Worm (Caenorhabditis elegans) whole organism, mixed stage, embryonic: ENCODE results near the gene C14C6.13.

Source experiments
- elt-3 ChIP-seq: fragments of 150-350 bp; optimal IDR thresholded peaks from 2 replicates; lab custom pipeline; 2014; ENCODE audit warnings: missing biosample characterization, missing genetic modification characterization
- nhr-28 ChIP-seq: fragments of 150-350 bp; optimal IDR thresholded peaks from 2 replicates; lab custom pipeline; 2014; ENCODE audit warnings: missing biosample characterization, missing genetic modification characterization
- snpc-4 ChIP-seq: fragments of 150-350 bp; optimal IDR thresholded peaks from 2 replicates; lab custom pipeline; 2014; ENCODE audit warnings: missing biosample characterization, missing genetic modification characterization
- unc-120 ChIP-seq: sonication (generic microtip); optimal IDR thresholded peaks from 2 replicates; lab custom pipeline; 2017; ENCODE audit warnings: missing genetic modification characterization, missing compliant biosample characterization; ENCODE audit not compliant: poor library complexity, severe bottlenecking
- zip-8 ChIP-seq: fragments of 150-350 bp; optimal IDR thresholded peaks from 2 replicates; lab custom pipeline; 2014; ENCODE audit warnings: missing biosample characterization, missing genetic modification characterization
- ztf-11 ChIP-seq: fragments of 150-350 bp; optimal IDR thresholded peaks from 2 replicates; lab custom pipeline; 2014; ENCODE audit warnings: missing biosample characterization, missing genetic modification characterization

DNA sequence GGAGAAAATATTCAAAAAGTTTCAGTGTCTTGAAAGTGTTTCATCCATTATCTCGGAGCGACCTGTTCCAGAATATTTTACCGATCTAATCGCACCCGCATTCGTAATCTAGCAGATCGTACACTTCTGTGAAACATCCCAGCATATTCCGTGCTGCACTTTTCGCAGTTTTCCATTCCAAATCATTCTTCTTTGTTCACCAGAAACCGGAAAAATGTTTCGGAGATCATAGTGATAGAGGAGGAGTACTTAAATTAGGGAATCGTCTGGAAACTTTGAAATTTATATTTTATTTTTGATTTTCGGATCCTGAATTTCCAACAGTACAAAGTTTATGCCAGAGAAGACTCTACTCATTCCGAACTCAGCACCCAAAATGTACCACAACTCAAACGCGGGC lies 10.9 kb upstream of the C14C6.13 start, which contains the start of gene K06H6.2:
- TF ChIP-seq zip-8 (no peak), ztf-11 (no peak), elt-3 (tag; lab: Kevin White, UChicago) (no peak), snpc-4 (tag; lab: Kevin White, UChicago) (no peak), unc-120 (no peak), nhr-28 (no peak)
